Fruit fly (Drosophila melanogaster) whole organism, embryonic: Measurements from ENCODE around the gene CG7536.

Experiments
- Atf-2 ChIP-seq: fragments of 200-800 bp; sonication (Bioruptor generic); optimal IDR thresholded peaks from 2 replicates; lab custom pipeline; 2016; ENCODE audit warnings: missing biosample characterization, missing genetic modification characterization
- Blimp-1 ChIP-seq: fragments of 200-800 bp; sonication (Bioruptor generic); optimal IDR thresholded peaks from 3 replicates; lab custom pipeline; 2018; ENCODE audit warnings: missing biosample characterization, missing genetic modification characterization, mild to moderate bottlenecking, moderate library complexity, missing genetic modification reagents
- CG1024 ChIP-seq: fragments of 200-800 bp; sonication (Bioruptor generic); IDR thresholded peaks from 2 replicates; pipeline ENCODE4 v1.3.6; 2022; ENCODE audit warnings: missing biosample characterization, missing genetic modification characterization
- CG11093 ChIP-seq: fragments of 200-800 bp; sonication (Bioruptor generic); IDR thresholded peaks from 3 replicates; pipeline ENCODE4 v1.3.6; 2022; ENCODE audit warnings: missing biosample characterization, missing genetic modification characterization
- CG11504 ChIP-seq: fragments of 200-800 bp; sonication (Bioruptor generic); optimal IDR thresholded peaks from 3 replicates; lab custom pipeline; 2019; ENCODE audit warnings: missing biosample characterization, mild to moderate bottlenecking, missing genetic modification characterization, moderate library complexity
- CG14441 ChIP-seq: fragments of 200-800 bp; sonication (Bioruptor generic); IDR thresholded peaks from 2 replicates; pipeline ENCODE4 v1.3.6; 2022; ENCODE audit warnings: missing biosample characterization, missing genetic modification characterization
- CG14860 ChIP-seq: fragments of 200-800 bp; sonication (Bioruptor generic); IDR thresholded peaks from 3 replicates; pipeline ENCODE4 v1.3.6; 2022; ENCODE audit warnings: missing biosample characterization, missing genetic modification characterization; ENCODE audit not compliant: partially characterized antibody
- CG15514 ChIP-seq: fragments of 200-800 bp; sonication (Bioruptor generic); optimal IDR thresholded peaks from 3 replicates; lab custom pipeline; 2017; ENCODE audit warnings: missing biosample characterization, missing genetic modification characterization, mild to moderate bottlenecking, moderate library complexity, missing genetic modification reagents
- CG1603 ChIP-seq: fragments of 200-800 bp; sonication (Bioruptor generic); optimal IDR thresholded peaks from 2 replicates; lab custom pipeline; 2019; ENCODE audit warnings: missing biosample characterization, mild to moderate bottlenecking, missing genetic modification characterization, moderate library complexity
- CG16813 ChIP-seq: fragments of 200-800 bp; sonication (Bioruptor generic); IDR thresholded peaks from 3 replicates; pipeline ENCODE4 v1.3.6; 2022; ENCODE audit warnings: missing biosample characterization, missing genetic modification characterization; ENCODE audit not compliant: partially characterized antibody
- CG17328 ChIP-seq: fragments of 200-800 bp; sonication (Bioruptor generic); IDR thresholded peaks from 2 replicates; pipeline ENCODE4 v1.3.6; 2022; ENCODE audit warnings: missing biosample characterization, missing genetic modification characterization
- CG17359 ChIP-seq: fragments of 200-800 bp; sonication (Bioruptor generic); optimal IDR thresholded peaks from 3 replicates; lab custom pipeline; 2018; ENCODE audit warnings: missing biosample characterization, mild to moderate bottlenecking, missing genetic modification characterization, moderate library complexity
- CG30431 ChIP-seq: fragments of 200-800 bp; sonication (Bioruptor generic); optimal IDR thresholded peaks from 2 replicates; lab custom pipeline; 2017; ENCODE audit warnings: missing biosample characterization, missing genetic modification characterization
- CG32767 ChIP-seq: fragments of 200-800 bp; sonication (Bioruptor generic); IDR thresholded peaks from 2 replicates; pipeline ENCODE4 v1.3.6; 2022; ENCODE audit warnings: missing biosample characterization, missing genetic modification characterization
- CG3847 ChIP-seq: fragments of 200-800 bp; sonication (Bioruptor generic); IDR thresholded peaks from 2 replicates; pipeline ENCODE4 v1.3.6; 2022; ENCODE audit warnings: missing biosample characterization, missing genetic modification characterization
- CG6791 ChIP-seq: fragments of 200-800 bp; sonication (Bioruptor generic); IDR thresholded peaks from 3 replicates; pipeline ENCODE4 v1.3.6; 2022; ENCODE audit warnings: missing biosample characterization, missing genetic modification characterization; ENCODE audit not compliant: partially characterized antibody
- CTCF ChIP-seq: fragments of 200-800 bp; sonication (Bioruptor generic); optimal IDR thresholded peaks from 2 replicates; lab custom pipeline; 2017; ENCODE audit warnings: missing biosample characterization, mild to moderate bottlenecking, missing genetic modification characterization, moderate library complexity
- Camta ChIP-seq: fragments of 200-800 bp; sonication (Bioruptor generic); optimal IDR thresholded peaks from 2 replicates; lab custom pipeline; 2016; ENCODE audit warnings: missing biosample characterization, missing genetic modification characterization
- CoRest ChIP-seq: fragments of 200-800 bp; sonication (Bioruptor generic); optimal IDR thresholded peaks from 3 replicates; lab custom pipeline; 2018; ENCODE audit warnings: missing biosample characterization, mild to moderate bottlenecking, missing genetic modification characterization, moderate library complexity
- Drgx ChIP-seq: fragments of 200-800 bp; sonication (Bioruptor generic); IDR thresholded peaks from 2 replicates; pipeline ENCODE4 v1.3.6; 2022; ENCODE audit warnings: missing biosample characterization, missing genetic modification characterization
- NFAT ChIP-seq: fragments of 200-800 bp; sonication (Bioruptor generic); IDR thresholded peaks from 2 replicates; pipeline ENCODE4 v1.3.6; 2022; ENCODE audit warnings: missing biosample characterization, missing genetic modification characterization
- Nf-YB ChIP-seq: fragments of 200-800 bp; sonication (Bioruptor generic); optimal IDR thresholded peaks from 3 replicates; lab custom pipeline; 2019; ENCODE audit warnings: missing biosample characterization, mild to moderate bottlenecking, missing genetic modification characterization, moderate library complexity
- Optix ChIP-seq: fragments of 200-800 bp; sonication (Bioruptor generic); IDR thresholded peaks from 3 replicates; pipeline ENCODE4 v1.3.6; 2022; ENCODE audit warnings: missing biosample characterization, missing genetic modification characterization
- Scr ChIP-seq: fragments of 200-800 bp; sonication (Bioruptor generic); IDR thresholded peaks from 2 replicates; pipeline ENCODE4 v1.3.6; 2022; ENCODE audit warnings: missing biosample characterization, missing genetic modification characterization; ENCODE audit not compliant: partially characterized antibody
- Xrp1 ChIP-seq: fragments of 200-800 bp; sonication (Bioruptor generic); IDR thresholded peaks from 2 replicates; pipeline ENCODE4 v1.3.6; 2022; ENCODE audit warnings: missing biosample characterization, missing genetic modification characterization
- danr ChIP-seq: fragments of 200-800 bp; sonication (Bioruptor generic); IDR thresholded peaks from 2 replicates; pipeline ENCODE4 v1.3.6; 2022; ENCODE audit warnings: missing biosample characterization, missing genetic modification characterization
- esg ChIP-seq: fragments of 200-800 bp; sonication (Bioruptor generic); conservative IDR thresholded peaks from 2 replicates; pipeline ENCODE4 v1.3.6; 2022; ENCODE audit warnings: missing biosample characterization, missing genetic modification characterization
- grau ChIP-seq: fragments of 200-800 bp; optimal IDR thresholded peaks from 3 replicates; lab custom pipeline; 2019; ENCODE audit warnings: missing biosample characterization, mild to moderate bottlenecking, missing genetic modification characterization, moderate library complexity
- gsb-n ChIP-seq: fragments of 200-800 bp; sonication (Bioruptor generic); optimal IDR thresholded peaks from 3 replicates; lab custom pipeline; 2018; ENCODE audit warnings: missing biosample characterization, mild to moderate bottlenecking, missing genetic modification characterization
- hb ChIP-seq: fragments of 200-800 bp; sonication (Bioruptor generic); IDR thresholded peaks from 3 replicates; pipeline ENCODE4 v1.3.6; 2022; ENCODE audit warnings: missing biosample characterization, missing genetic modification characterization; ENCODE audit not compliant: partially characterized antibody
- hkb ChIP-seq, 2 experiments: fragments of 200-800 bp in 1 of 2; fragments of >200 bp in 1 of 2; sonication (Bioruptor generic) in 1 of 2; IDR thresholded peaks in 1 of 2; optimal IDR thresholded peaks in 1 of 2; 2 replicates each; pipeline versions ENCODE4 v1.3.6 to Lab custom; 2017 to 2022; ENCODE audit warnings: missing biosample characterization in 1 of 2, missing genetic modification characterization in 1 of 2
- hth ChIP-seq: fragments of >200 bp; optimal IDR thresholded peaks from 2 replicates; lab custom pipeline; 2017; ENCODE audit warnings: inconsistent platforms
- ind ChIP-seq: fragments of 200-800 bp; sonication (Bioruptor generic); optimal IDR thresholded peaks from 3 replicates; lab custom pipeline; 2016; ENCODE audit warnings: missing biosample characterization, missing genetic modification characterization
- jing ChIP-seq: fragments of 200-800 bp; sonication (Bioruptor generic); optimal IDR thresholded peaks from 2 replicates; lab custom pipeline; 2018; ENCODE audit warnings: missing biosample characterization, mild to moderate bottlenecking, missing genetic modification characterization
- ken ChIP-seq: fragments of 200-800 bp; sonication (Bioruptor generic); IDR thresholded peaks from 3 replicates; pipeline ENCODE4 v1.3.6; 2022; ENCODE audit warnings: missing biosample characterization, missing genetic modification characterization
- lilli ChIP-seq: fragments of 200-800 bp; sonication (Bioruptor generic); optimal IDR thresholded peaks from 3 replicates; lab custom pipeline; 2016; ENCODE audit warnings: missing biosample characterization, missing genetic modification characterization
- lmd ChIP-seq: fragments of 200-800 bp; sonication (Bioruptor generic); IDR thresholded peaks from 2 replicates; pipeline ENCODE4 v1.3.6; 2022; ENCODE audit warnings: missing biosample characterization, missing genetic modification characterization
- nerfin-2 ChIP-seq: fragments of 200-800 bp; sonication (Bioruptor generic); IDR thresholded peaks from 2 replicates; pipeline ENCODE4 v1.3.6; 2022; ENCODE audit warnings: missing biosample characterization, missing genetic modification characterization; ENCODE audit not compliant: partially characterized antibody
- odd ChIP-seq: fragments of 200-800 bp; sonication (Bioruptor generic); optimal IDR thresholded peaks from 2 replicates; lab custom pipeline; 2017; ENCODE audit warnings: missing biosample characterization, mild to moderate bottlenecking, missing genetic modification characterization
- pho ChIP-seq: fragments of 200-800 bp; sonication (Bioruptor generic); optimal IDR thresholded peaks from 2 replicates; lab custom pipeline; 2016; ENCODE audit warnings: missing biosample characterization, missing genetic modification characterization
- psq ChIP-seq: fragments of 200-800 bp; sonication (Bioruptor generic); optimal IDR thresholded peaks from 2 replicates; lab custom pipeline; 2017; ENCODE audit warnings: missing biosample characterization, missing genetic modification characterization
- run ChIP-seq: fragments of 200-800 bp; sonication (Bioruptor generic); optimal IDR thresholded peaks from 3 replicates; lab custom pipeline; 2018; ENCODE audit warnings: missing biosample characterization, mild to moderate bottlenecking, missing genetic modification characterization
- sens ChIP-seq: fragments of 200-800 bp; sonication (Bioruptor generic); peaks from one replicate; lab custom pipeline; 2016; ENCODE audit warnings: missing biosample characterization, missing genetic modification characterization
- slbo ChIP-seq: fragments of 200-800 bp; sonication (Bioruptor generic); IDR thresholded peaks from 2 replicates; pipeline ENCODE4 v1.3.6; 2022; ENCODE audit warnings: missing biosample characterization, missing genetic modification characterization
- sr ChIP-seq: fragments of 200-800 bp; sonication (Bioruptor generic); IDR thresholded peaks from 3 replicates; pipeline ENCODE4 v1.3.6; 2022; ENCODE audit warnings: missing biosample characterization, missing genetic modification characterization
- sug ChIP-seq: fragments of 200-800 bp; optimal IDR thresholded peaks from 2 replicates; lab custom pipeline; 2019; ENCODE audit warnings: missing biosample characterization, mild to moderate bottlenecking, missing genetic modification characterization, moderate library complexity
- tna ChIP-seq: fragments of 200-800 bp; sonication (Bioruptor generic); IDR thresholded peaks from 2 replicates; pipeline ENCODE4 v1.3.6; 2022; ENCODE audit warnings: missing biosample characterization, missing genetic modification characterization; ENCODE audit not compliant: partially characterized antibody
- vnd ChIP-seq: fragments of 200-800 bp; sonication (Bioruptor generic); IDR thresholded peaks from 3 replicates; pipeline ENCODE4 v1.3.6; 2022; ENCODE audit warnings: missing biosample characterization, missing genetic modification characterization; ENCODE audit not compliant: partially characterized antibody
- z ChIP-seq: fragments of 200-800 bp; sonication (Bioruptor generic); IDR thresholded peaks from 3 replicates; pipeline ENCODE4 v1.3.6; 2022; ENCODE audit warnings: missing biosample characterization, missing genetic modification characterization

Gene CG7536

dm6 chrX:18136059-18136458 lies 47.7 kb upstream of the CG7536 start (continued):
- TF ChIP-seq Camta (GFP tag; lab: Kevin White, UChicago) (no peak), grau (tag; lab: Kevin White, UChicago) (peak; percentile 74), CG14441 (GFP tag; lab: Robert Waterston, UW) (peak; percentile 37; the same call in 1 of the 2 replicates), Blimp-1 (GFP tag; lab: Kevin White, UChicago) (no peak), CG30431 (GFP tag; lab: Kevin White, UChicago) (no peak), lmd (GFP tag; lab: Robert Waterston, UW) (peak; percentile 21; the same call in 1 of the 2 replicates), odd (no peak), run (tag; lab: Kevin White, UChicago) (no peak), CG1603 (tag; lab: Kevin White, UChicago) (peak; percentile 39), CG32767 (GFP tag; lab: Robert Waterston, UW) (0 out of 2 replicates have a peak, but pooled peaks have one; percentile 21), CG15514 (GFP tag; lab: Kevin White, UChicago) (no peak), esg (GFP tag; lab: Robert Waterston, UW) (0 out of 2 replicates have a peak, but pooled peaks have one; percentile 13), ken (0 out of 3 replicates have a peak, but pooled peaks have one; percentile 29), hkb (optimal IDR thresholded peaks at IDR 0.05; lab: Kevin White, UChicago) (no peak), hkb (GFP tag; IDR thresholded peaks at IDR 0.05; lab: Robert Waterston, UW) (peak; percentile 53), Optix (GFP tag; lab: Robert Waterston, UW) (no peak), slbo (GFP tag; lab: Robert Waterston, UW) (peak; percentile 34), pho (GFP tag; lab: Kevin White, UChicago) (no peak), Xrp1 (GFP tag; lab: Robert Waterston, UW) (no peak), CG17359 (tag; lab: Kevin White, UChicago) (peak; percentile 24), Drgx (peak; percentile 64), NFAT (GFP tag; lab: Robert Waterston, UW) (no peak), CG1024 (no peak), sr (GFP tag; lab: Robert Waterston, UW) (no peak), CG11504 (tag; lab: Kevin White, UChicago) (no peak), sug (tag; lab: Kevin White, UChicago) (no peak), CG11093 (GFP tag; lab: Robert Waterston, UW) (peak; percentile 27; the same call in 1 of the 3 replicates), CG3847 (GFP tag; lab: Robert Waterston, UW) (no peak), CG17328 (GFP tag; lab: Robert Waterston, UW) (peak; percentile 44; the same call in 1 of the 2 replicates), danr (GFP tag; lab: Robert Waterston, UW) (no peak), sens (GFP tag; lab: Kevin White, UChicago) (peak; percentile 37), ind (peak; percentile 2)

DNA sequence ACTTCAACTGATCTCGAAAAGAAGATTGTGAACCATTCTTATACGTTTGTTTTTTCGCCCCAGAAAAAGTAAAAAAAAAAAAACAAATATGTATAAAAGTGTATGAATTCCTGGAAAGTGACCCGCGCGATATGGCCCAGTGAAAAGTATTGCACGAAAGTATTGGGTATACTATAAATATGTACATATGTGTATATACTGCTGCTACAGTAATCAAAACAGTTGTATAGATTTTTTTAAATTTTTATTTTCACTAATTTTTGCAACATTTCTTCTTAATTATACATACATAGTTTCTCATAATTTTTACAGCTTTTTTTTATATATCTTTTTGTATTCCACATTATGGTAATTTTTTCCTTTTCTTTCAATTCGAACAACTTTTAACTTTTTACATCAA lies 41.8 kb upstream of the CG7536 start, which contains the start of gene CG43133:
Gene CG43133 (minus strand): TSS at position 11 of the 400 bp plus-strand sequence.
- TF ChIP-seq CoRest (tag; lab: Kevin White, UChicago), result no peak
- TF ChIP-seq gsb-n (tag; lab: Kevin White, UChicago), result no peak
- TF ChIP-seq z (GFP tag; lab: Robert Waterston, UW), result no peak
- TF ChIP-seq jing (GFP tag; lab: Kevin White, UChicago), result no peak
- TF ChIP-seq lilli, result no peak
- no peak for TF ChIP-seq Nf-YB (GFP tag; lab: Kevin White, UChicago)

DNA sequence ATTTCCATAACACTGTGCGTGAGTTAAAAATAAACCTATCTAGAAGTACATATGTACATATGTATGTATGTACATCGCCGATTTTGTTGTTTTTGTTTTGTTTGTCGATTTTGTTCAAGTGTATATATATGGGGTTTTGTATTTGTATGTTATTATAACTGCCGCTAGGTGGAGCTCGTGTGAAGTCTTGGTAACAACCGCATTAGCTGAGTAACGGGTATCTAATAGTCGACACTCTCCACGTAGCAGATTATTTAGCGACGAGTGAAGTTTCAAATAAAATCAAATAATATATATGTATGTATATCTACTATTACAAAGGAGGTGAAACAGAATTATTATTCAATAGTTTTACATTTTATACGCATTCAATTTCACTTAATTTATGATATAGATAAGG lies 41.0 kb upstream of the CG7536 start:
- TF ChIP-seq tna (GFP tag; lab: Robert Waterston, UW) (peak; percentile 52; the same call in 1 of the 2 replicates), Scr (GFP tag; lab: Robert Waterston, UW) (peak; percentile 9; the same call in 1 of the 2 replicates), Atf-2 (GFP tag; lab: Kevin White, UChicago) (no peak), nerfin-2 (GFP tag; lab: Robert Waterston, UW) (0 out of 2 replicates have a peak, but pooled peaks have one; percentile 27), hb (GFP tag; lab: Robert Waterston, UW) (0 out of 3 replicates have a peak, but pooled peaks have one; percentile 48), CG16813 (GFP tag; lab: Robert Waterston, UW) (peak; percentile 58), CTCF (GFP tag; lab: Kevin White, UChicago) (peak; percentile 87), CG14860 (peak; percentile 54; the same call in 1 of the 3 replicates), hth (lab: Kevin White, UChicago) (no peak), CG6791 (GFP tag; lab: Robert Waterston, UW) (peak; percentile 62; the same call in 2 of the 3 replicates), psq (GFP tag; lab: Kevin White, UChicago) (no peak), vnd (GFP tag; lab: Robert Waterston, UW) (peak; percentile 36; the same call in 1 of the 3 replicates)
